Fruit fly (Drosophila melanogaster): ENCODE results near the gene Samuel.

The Samuel gene

dm6 chr2L:11065932-11066823 lies 620 bp downstream of the Samuel start (continued):
- peak in 1 of 2 experiments; percentile 12 for TF ChIP-seq Hr51 (GFP tag; optimal IDR thresholded peaks at IDR 0.05)
- peak; percentile 46 for TF ChIP-seq ind (GFP tag; optimal IDR thresholded peaks at IDR 0.05)
- peak; percentile 43 for TF ChIP-seq Sox102F (GFP tag; optimal IDR thresholded peaks at IDR 0.05)
- TF ChIP-seq CG18476 (GFP tag; optimal IDR thresholded peaks at IDR 0.05): no peak
- no peak for TF ChIP-seq Antp (GFP tag; optimal IDR thresholded peaks at IDR 0.05)
- peak; percentile 21 for TF ChIP-seq bcd (GFP tag; optimal IDR thresholded peaks at IDR 0.05)
- no peak for TF ChIP-seq CG17359 (tag; optimal IDR thresholded peaks at IDR 0.05)
- TF ChIP-seq sqz (GFP tag; optimal IDR thresholded peaks at IDR 0.05): no peak
- TF ChIP-seq esg (GFP tag; conservative IDR thresholded peaks at IDR 0.05): no peak
- peak; percentile 50 for TF ChIP-seq lilli (GFP tag; optimal IDR thresholded peaks at IDR 0.05)
- TF ChIP-seq Trl (optimal IDR thresholded peaks at IDR 0.05): no peak
- no peak for TF ChIP-seq Trl (GFP tag; optimal IDR thresholded peaks at IDR 0.05)
- peak; percentile 39 for TF ChIP-seq CG8944 (GFP tag; optimal IDR thresholded peaks at IDR 0.05)
- peak; percentile 11 for TF ChIP-seq CG15514 (GFP tag; optimal IDR thresholded peaks at IDR 0.05)
- no peak for TF ChIP-seq CG11560 (tag; IDR thresholded peaks at IDR 0.05)
- peak; percentile 1 for TF ChIP-seq phol (tag; optimal IDR thresholded peaks at IDR 0.05)
- TF ChIP-seq tx (GFP tag; optimal IDR thresholded peaks at IDR 0.05): no peak
- no peak for TF ChIP-seq CG11093 (GFP tag; IDR thresholded peaks at IDR 0.05)
- TF ChIP-seq H15 (GFP tag; IDR thresholded peaks at IDR 0.05): 0 out of 3 replicates have a peak, but pooled peaks have one; percentile 28
- no peak for TF ChIP-seq CG17912 (GFP tag; optimal IDR thresholded peaks at IDR 0.05)
- TF ChIP-seq CG6654 (GFP tag; optimal IDR thresholded peaks at IDR 0.05): no peak
- TF ChIP-seq twi (tag; optimal IDR thresholded peaks at IDR 0.05): no peak
- peak; percentile 17 for TF ChIP-seq Myb (GFP tag; optimal IDR thresholded peaks at IDR 0.05)
- no peak for TF ChIP-seq CG6689 (GFP tag; IDR thresholded peaks at IDR 0.05)
- TF ChIP-seq so (GFP tag; IDR thresholded peaks at IDR 0.05): no peak
- no peak for TF ChIP-seq CG15011 (GFP tag; optimal IDR thresholded peaks at IDR 0.05)
- no peak for TF ChIP-seq HLH3B (GFP tag; IDR thresholded peaks at IDR 0.05)
- TF ChIP-seq CG9817 (tag; optimal IDR thresholded peaks at IDR 0.05): peak; percentile 15
- peak in 1 of 2 experiments; percentile 21 for TF ChIP-seq dpn (GFP tag; optimal IDR thresholded peaks at IDR 0.05)
- TF ChIP-seq CG10654 (GFP tag; optimal IDR thresholded peaks at IDR 0.05): no peak
- TF ChIP-seq CG2120 (GFP tag; optimal IDR thresholded peaks at IDR 0.05): peak; percentile 66
- TF ChIP-seq az2 (GFP tag; optimal IDR thresholded peaks at IDR 0.05): peak; percentile 4
- no peak for TF ChIP-seq cad (GFP tag; optimal IDR thresholded peaks at IDR 0.05)
- TF ChIP-seq sens (GFP tag): peak; percentile 83
- TF ChIP-seq zfh1 (GFP tag; IDR thresholded peaks at IDR 0.05): no peak
- TF ChIP-seq jumu (GFP tag; optimal IDR thresholded peaks at IDR 0.05): no peak
- TF ChIP-seq gem (tag; optimal IDR thresholded peaks at IDR 0.05): peak; percentile 49
- TF ChIP-seq ttk (GFP tag; IDR thresholded peaks at IDR 0.05): no peak
- no peak for TF ChIP-seq crc (GFP tag; optimal IDR thresholded peaks at IDR 0.05)
- peak; percentile 5 for TF ChIP-seq CG2712 (tag; optimal IDR thresholded peaks at IDR 0.05)
- TF ChIP-seq Oli (tag; optimal IDR thresholded peaks at IDR 0.05): peak; percentile 13
- no peak for TF ChIP-seq gsb-n (tag; optimal IDR thresholded peaks at IDR 0.05)
- TF ChIP-seq CG16779 (GFP tag; IDR thresholded peaks at IDR 0.05): no peak
- peak; percentile 33 for TF ChIP-seq mam (GFP tag; optimal IDR thresholded peaks at IDR 0.05)
- TF ChIP-seq CG2199 (GFP tag; IDR thresholded peaks at IDR 0.05): peak; percentile 100
- TF ChIP-seq nmo (GFP tag; optimal IDR thresholded peaks at IDR 0.05): peak; percentile 24
- TF ChIP-seq tio (GFP tag; optimal IDR thresholded peaks at IDR 0.05): peak; percentile 39
- no peak for TF ChIP-seq ac (GFP tag; optimal IDR thresholded peaks at IDR 0.05)
- TF ChIP-seq croc (GFP tag; conservative IDR thresholded peaks at IDR 0.05): no peak
- no peak for TF ChIP-seq pho (GFP tag; optimal IDR thresholded peaks at IDR 0.05)

Measured in whole organism, embryonic.